Worm (Caenorhabditis elegans) whole organism, young adult: ENCODE measurements around the gene srh-15.

Experiments used
- B0035.1 ChIP-seq: sonication (generic microtip); optimal IDR thresholded peaks from 2 replicates; lab custom pipeline; 2016; ENCODE audit warnings: missing genetic modification characterization, mild to moderate bottlenecking, missing compliant biosample characterization, missing genotype, missing genetic modification reagents
- B0261.1 ChIP-seq: sonication (generic microtip); optimal IDR thresholded peaks from 2 replicates; lab custom pipeline; 2016; ENCODE audit warnings: mild to moderate bottlenecking, missing genetic modification characterization, moderate library complexity, missing compliant biosample characterization
- C17E4.6 ChIP-seq: fragments of 200-800 bp; sonication (Bioruptor generic); IDR thresholded peaks from 2 replicates; pipeline ENCODE4 v1.3.6; 2022; ENCODE audit warnings: missing genetic modification reagents, missing genetic modification characterization, missing compliant biosample characterization
- F10E7.11 ChIP-seq: sonication (generic microtip); optimal IDR thresholded peaks from 2 replicates; lab custom pipeline; 2017; ENCODE audit warnings: mild to moderate bottlenecking, missing genetic modification characterization, moderate library complexity, missing compliant biosample characterization
- F23B12.7 ChIP-seq: sonication (generic microtip); optimal IDR thresholded peaks from 2 replicates; lab custom pipeline; 2017; ENCODE audit warnings: missing genetic modification characterization, mild to moderate bottlenecking, missing compliant biosample characterization, antibody characterized with exemption, moderate library complexity; ENCODE audit not compliant: insufficient read depth
- F37B4.10 ChIP-seq: fragments of 200-800 bp; sonication (Bioruptor generic); IDR thresholded peaks from 2 replicates; pipeline ENCODE4 v1.3.6; 2022; ENCODE audit warnings: missing genetic modification characterization, missing compliant biosample characterization
- F52B5.7 ChIP-seq: sonication (generic microtip); optimal IDR thresholded peaks from 2 replicates; lab custom pipeline; 2016; ENCODE audit warnings: mild to moderate bottlenecking, missing genetic modification characterization, missing compliant biosample characterization
- Y67H2A.10 ChIP-seq: fragments of 200-800 bp; sonication (Bioruptor generic); conservative IDR thresholded peaks from 2 replicates; pipeline ENCODE4 v1.3.6; 2022; ENCODE audit warnings: missing genetic modification reagents, missing genetic modification characterization, missing compliant biosample characterization
- Y95B8A.8 ChIP-seq: fragments of 200-800 bp; sonication (Bioruptor generic); IDR thresholded peaks from 2 replicates; pipeline ENCODE4 v1.3.6; 2022; ENCODE audit warnings: missing genetic modification reagents, missing genetic modification characterization, missing compliant biosample characterization
- ZK185.1 ChIP-seq: sonication (generic microtip); optimal IDR thresholded peaks from 2 replicates; lab custom pipeline; 2016; ENCODE audit warnings: mild to moderate bottlenecking, missing genetic modification characterization, missing compliant biosample characterization; ENCODE audit not compliant: poor library complexity, severe bottlenecking
- ama-1 ChIP-seq, 3 experiments: fragments of 150-350 bp in 1 of 3; sonication (generic microtip) in 2 of 3; optimal IDR thresholded peaks; 2 replicates each; lab custom pipeline; 2014 to 2018; ENCODE audit warnings: missing biosample characterization in 2 of 3, missing genetic modification characterization in 2 of 3, missing genetic modification reagents in 2 of 3
- atf-7 ChIP-seq: sonication (generic microtip); optimal IDR thresholded peaks from 2 replicates; lab custom pipeline; 2017; ENCODE audit warnings: mild to moderate bottlenecking, missing genetic modification characterization, missing compliant biosample characterization
- athp-1 ChIP-seq: sonication (generic microtip); optimal IDR thresholded peaks from 2 replicates; lab custom pipeline; 2017; ENCODE audit warnings: mild to moderate bottlenecking, missing genetic modification characterization, missing compliant biosample characterization
- attf-5 ChIP-seq: fragments of 200-800 bp; sonication (Bioruptor generic); optimal IDR thresholded peaks from 2 replicates; lab custom pipeline; 2018; ENCODE audit warnings: mild to moderate bottlenecking, missing genetic modification characterization, missing compliant biosample characterization
- bed-1 ChIP-seq: fragments of 200-800 bp; sonication (Bioruptor generic); IDR thresholded peaks from 2 replicates; pipeline ENCODE4 v1.3.6; 2022; ENCODE audit warnings: missing genetic modification reagents, missing genetic modification characterization, missing compliant biosample characterization
- bed-2 ChIP-seq: fragments of 200-800 bp; sonication (Bioruptor generic); IDR thresholded peaks from 2 replicates; pipeline ENCODE4 v1.3.6; 2022; ENCODE audit warnings: missing genetic modification reagents, missing genetic modification characterization, missing compliant biosample characterization
- ccch-3 ChIP-seq: fragments of 200-800 bp; sonication (Bioruptor generic); optimal IDR thresholded peaks from 2 replicates; lab custom pipeline; 2018; ENCODE audit warnings: mild to moderate bottlenecking, missing genetic modification characterization, missing compliant biosample characterization
- cebp-2 ChIP-seq: fragments of 200-800 bp; sonication (Bioruptor generic); IDR thresholded peaks from 2 replicates; pipeline ENCODE4 v1.3.6; 2022; ENCODE audit warnings: missing genetic modification characterization, missing compliant biosample characterization
- die-1 ChIP-seq: sonication (generic microtip); optimal IDR thresholded peaks from 2 replicates; lab custom pipeline; 2016; ENCODE audit warnings: missing genotype, mild to moderate bottlenecking, missing genetic modification characterization, missing compliant biosample characterization
- dox-1 ChIP-seq: fragments of 200-800 bp; sonication (Bioruptor generic); IDR thresholded peaks from 2 replicates; pipeline ENCODE4 v1.3.6; 2022; ENCODE audit warnings: missing genetic modification reagents, missing genetic modification characterization, missing compliant biosample characterization
- egl-18 ChIP-seq: fragments of 200-800 bp; sonication (Bioruptor generic); IDR thresholded peaks from 2 replicates; pipeline ENCODE4 v1.3.6; 2022; ENCODE audit warnings: missing genetic modification reagents, missing genetic modification characterization, missing compliant biosample characterization
- ekl-4 ChIP-seq: fragments of 200-800 bp; sonication (Bioruptor generic); IDR thresholded peaks from 2 replicates; pipeline ENCODE4 v1.3.6; 2022; ENCODE audit warnings: missing genetic modification reagents, missing genetic modification characterization, missing compliant biosample characterization
- ets-4 ChIP-seq: fragments of 200-800 bp; sonication (Bioruptor generic); optimal IDR thresholded peaks from 2 replicates; lab custom pipeline; 2018; ENCODE audit warnings: mild to moderate bottlenecking, missing genetic modification characterization, missing compliant biosample characterization
- him-1 ChIP-seq: sonication (generic microtip); optimal IDR thresholded peaks from 2 replicates; lab custom pipeline; 2016; ENCODE audit warnings: missing genotype, missing genetic modification reagents, missing genetic modification characterization, missing compliant biosample characterization
- hlh-26 ChIP-seq: fragments of 200-800 bp; sonication (Bioruptor generic); conservative IDR thresholded peaks from 2 replicates; pipeline ENCODE4 v1.3.6; 2022; ENCODE audit warnings: missing genetic modification reagents, missing genetic modification characterization, missing compliant biosample characterization
- lin-54 ChIP-seq: fragments of 200-800 bp; sonication (Bioruptor generic); optimal IDR thresholded peaks from 2 replicates; lab custom pipeline; 2018; ENCODE audit warnings: mild to moderate bottlenecking, missing genetic modification characterization, missing compliant biosample characterization
- lir-1 ChIP-seq: fragments of 200-800 bp; sonication (Bioruptor generic); conservative IDR thresholded peaks from 2 replicates; pipeline ENCODE4 v1.3.6; 2022; ENCODE audit warnings: missing genetic modification reagents, missing genetic modification characterization, missing compliant biosample characterization
- nfyb-1 ChIP-seq: fragments of 200-800 bp; sonication (Bioruptor generic); IDR thresholded peaks from 2 replicates; pipeline ENCODE4 v1.3.6; 2022; ENCODE audit warnings: missing genetic modification reagents, missing genetic modification characterization, missing compliant biosample characterization
- nhr-179 ChIP-seq: sonication (generic microtip); optimal IDR thresholded peaks from 2 replicates; lab custom pipeline; 2016; ENCODE audit warnings: mild to moderate bottlenecking, missing genetic modification characterization, missing compliant biosample characterization
- nhr-80 ChIP-seq: sonication (generic microtip); optimal IDR thresholded peaks from 2 replicates; lab custom pipeline; 2016; ENCODE audit warnings: missing genetic modification characterization, missing compliant biosample characterization
- pbrm-1 ChIP-seq: fragments of 200-800 bp; sonication (Bioruptor generic); IDR thresholded peaks from 2 replicates; pipeline ENCODE4 v1.3.6; 2022; ENCODE audit warnings: missing genetic modification reagents, missing genetic modification characterization, missing compliant biosample characterization
- rpc-1 ChIP-seq, 2 experiments: fragments of 150-350 bp in 1 of 2; sonication (generic microtip) in 1 of 2; optimal IDR thresholded peaks; 2 replicates each; lab custom pipeline; 2014 to 2018; ENCODE audit warnings: missing biosample characterization in 1 of 2, missing genetic modification characterization in 1 of 2, missing genetic modification reagents in 1 of 2, missing genotype in 1 of 2
- sptf-2 ChIP-seq: fragments of 200-800 bp; sonication (Bioruptor generic); optimal IDR thresholded peaks from 2 replicates; lab custom pipeline; 2018; ENCODE audit warnings: mild to moderate bottlenecking, missing genetic modification characterization, missing compliant biosample characterization
- tbp1 ChIP-seq: fragments of 200-800 bp; sonication (Bioruptor generic); optimal IDR thresholded peaks from 2 replicates; lab custom pipeline; 2018; ENCODE audit warnings: mild to moderate bottlenecking, missing genetic modification characterization, missing compliant biosample characterization
- unc-130 ChIP-seq: sonication (generic microtip); optimal IDR thresholded peaks from 2 replicates; lab custom pipeline; 2016; ENCODE audit warnings: missing genetic modification reagents, missing genetic modification characterization, missing compliant biosample characterization

srh-15 gene

DNA sequence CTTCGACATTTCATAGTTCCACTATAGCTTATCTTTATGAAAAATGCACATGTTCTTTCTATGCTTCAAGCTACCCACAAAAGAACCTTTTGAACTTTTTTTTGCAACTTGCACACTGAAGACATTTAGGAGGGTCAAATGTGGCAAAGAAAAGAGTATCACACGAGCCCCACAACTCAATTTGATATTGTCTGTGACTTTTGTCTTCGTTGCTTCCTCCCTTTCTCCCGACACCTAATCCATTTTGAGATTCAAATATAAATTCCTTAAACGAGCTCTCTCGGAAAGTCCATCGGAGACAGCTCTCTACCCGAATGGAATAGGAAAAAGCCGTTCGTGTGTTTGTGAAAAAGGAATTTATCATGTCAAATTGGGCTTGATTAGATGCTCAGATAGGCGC, 29.5 kb downstream of the srh-15 start:
- TF ChIP-seq Y95B8A.8 (GFP tag; lab: Robert Waterston, UW) (no peak), pbrm-1 (GFP tag; lab: Robert Waterston, UW) (no peak), F52B5.7 (tag; lab: Kevin White, UChicago) (no peak), tbp1 (GFP tag; lab: Kevin White, UChicago) (no peak), ets-4 (GFP tag; lab: Kevin White, UChicago) (no peak), Y67H2A.10 (no peak), ama-1 (optimal IDR thresholded peaks at IDR 0.05; lab: Kevin White, UChicago) (no peak), ama-1 (GFP tag; optimal IDR thresholded peaks at IDR 0.05; lab: Kevin White, UChicago) (no peak), lir-1 (GFP tag; lab: Robert Waterston, UW) (no peak)

DNA sequence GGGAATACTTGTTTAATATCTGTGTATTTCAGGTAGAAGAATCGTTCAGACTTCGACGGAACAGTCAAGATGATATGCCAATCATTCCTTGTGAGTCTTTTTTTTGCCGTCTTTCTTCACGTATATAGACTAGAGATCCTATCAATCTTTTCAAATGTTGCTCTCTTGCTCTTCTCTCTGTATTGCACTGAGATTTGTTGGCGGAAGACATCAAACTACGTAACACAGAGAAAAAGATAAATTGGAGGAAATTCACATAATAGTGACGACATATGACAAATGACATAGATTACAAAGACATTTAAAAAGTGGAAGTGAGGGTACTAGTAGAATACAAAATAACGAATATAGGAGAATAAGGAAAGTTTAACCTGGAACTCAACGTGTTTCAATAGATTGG, 31.0 kb downstream of the srh-15 start:
- no peak for TF ChIP-seq unc-130 (GFP tag; lab: Kevin White, UChicago)
- no peak for TF ChIP-seq rpc-1 (optimal IDR thresholded peaks at IDR 0.05; lab: Kevin White, UChicago)
- no peak for TF ChIP-seq rpc-1 (tag; optimal IDR thresholded peaks at IDR 0.05; lab: Kevin White, UChicago)
- no peak for TF ChIP-seq athp-1
- TF ChIP-seq die-1 (tag; lab: Kevin White, UChicago) = no peak
- no peak for TF ChIP-seq dox-1 (GFP tag; lab: Robert Waterston, UW)
- no peak for TF ChIP-seq bed-1 (GFP tag; lab: Robert Waterston, UW)
- TF ChIP-seq attf-5 = no peak
- TF ChIP-seq cebp-2 (GFP tag; lab: Robert Waterston, UW) = no peak
- no peak for TF ChIP-seq atf-7
- TF ChIP-seq egl-18 = no peak
- TF ChIP-seq, all 124 proteins: peak for 0

DNA sequence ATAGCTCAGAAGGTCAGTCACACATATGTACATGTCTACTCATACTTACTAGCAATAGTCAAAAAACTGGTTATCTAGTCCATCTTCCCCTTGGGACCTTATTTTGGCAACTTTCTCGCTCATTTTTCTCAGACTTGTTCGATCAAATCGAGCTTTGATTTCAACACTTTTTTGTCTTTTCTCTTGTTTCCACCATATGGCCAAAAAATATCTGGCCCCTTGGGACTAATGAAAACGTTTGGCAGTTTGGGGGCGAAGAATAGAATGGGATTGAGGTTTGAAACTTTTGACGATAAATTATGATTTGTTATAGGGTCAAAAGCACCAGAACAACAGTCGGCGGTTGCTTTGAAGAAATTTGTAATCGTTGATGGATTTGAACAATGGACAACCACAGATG, 31.6 kb downstream of the srh-15 start:
- no peak for TF ChIP-seq nfyb-1 (GFP tag; lab: Robert Waterston, UW)
- 0 out of 2 replicates have a peak, but pooled peaks have one; percentile 62 for TF ChIP-seq F37B4.10
- TF ChIP-seq, all 124 proteins: peak for 1

DNA sequence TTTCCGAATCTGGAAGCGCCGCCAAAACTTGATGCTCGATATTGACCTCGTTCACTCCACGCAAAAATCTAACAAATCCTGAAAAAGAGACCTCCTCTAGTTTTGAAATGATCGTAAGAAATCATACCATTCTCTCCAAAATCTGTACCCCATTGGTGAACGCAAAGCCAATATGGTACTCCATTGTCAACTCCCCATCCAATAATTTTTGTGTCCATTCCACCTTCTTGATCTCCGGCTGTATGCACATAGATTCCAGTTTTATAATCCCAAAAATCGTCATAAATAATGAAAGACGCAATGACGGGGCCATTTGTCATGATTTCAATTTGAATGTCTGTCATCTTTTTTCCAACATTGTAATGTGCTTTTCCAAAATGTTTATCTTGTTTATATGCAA, 35.4 kb downstream of the srh-15 start:
- TF ChIP-seq attf-5 = no peak
- TF ChIP-seq bed-2 (GFP tag; lab: Robert Waterston, UW) = no peak
- no peak for TF ChIP-seq nhr-179 (tag; lab: Kevin White, UChicago)
- TF ChIP-seq lin-54 (GFP tag; lab: Kevin White, UChicago) = no peak
- TF ChIP-seq nhr-80 (tag; lab: Kevin White, UChicago) = no peak
- no peak for TF ChIP-seq hlh-26 (GFP tag; lab: Robert Waterston, UW)
- no peak for TF ChIP-seq him-1
- no peak for TF ChIP-seq B0035.1 (tag; lab: Kevin White, UChicago)
- no peak for TF ChIP-seq ZK185.1 (tag; lab: Kevin White, UChicago)
- TF ChIP-seq F10E7.11 (tag; lab: Kevin White, UChicago) = no peak
- TF ChIP-seq sptf-2 (GFP tag; lab: Kevin White, UChicago) = no peak
- TF ChIP-seq F23B12.7 = no peak
- TF ChIP-seq C17E4.6 (GFP tag; lab: Robert Waterston, UW) = no peak
- TF ChIP-seq ccch-3 (GFP tag; lab: Kevin White, UChicago) = no peak
- TF ChIP-seq ekl-4 (GFP tag; lab: Robert Waterston, UW) = no peak
- no peak for TF ChIP-seq B0261.1 (tag; lab: Kevin White, UChicago)
- TF ChIP-seq, all 124 proteins: peak for 0
